Worm (Caenorhabditis elegans) whole organism, L4 larva: ENCODE data around the gene jun-1.

Source experiments
- D1046.2 ChIP-seq: fragments of 200-800 bp; sonication (Bioruptor generic); IDR thresholded peaks from 2 replicates; pipeline ENCODE4 v1.3.6; 2022; ENCODE audit warnings: missing genetic modification characterization, missing compliant biosample characterization
- F10B5.3 ChIP-seq: sonication (generic microtip); optimal IDR thresholded peaks from 2 replicates; lab custom pipeline; 2016; ENCODE audit warnings: mild to moderate bottlenecking, missing genetic modification characterization, missing compliant biosample characterization
- F26F4.8 ChIP-seq: fragments of 200-800 bp; sonication (Bioruptor generic); conservative IDR thresholded peaks from 2 replicates; pipeline ENCODE4 v1.3.6; 2022; ENCODE audit warnings: missing genetic modification characterization, missing compliant biosample characterization
- F37D6.2 ChIP-seq: sonication (generic microtip); optimal IDR thresholded peaks from 2 replicates; lab custom pipeline; 2016; ENCODE audit warnings: mild to moderate bottlenecking, missing genetic modification characterization, missing compliant biosample characterization
- F49E8.2 ChIP-seq: sonication (generic microtip); optimal IDR thresholded peaks from 2 replicates; lab custom pipeline; 2016; ENCODE audit warnings: missing compliant biosample characterization, mild to moderate bottlenecking, missing genetic modification characterization, borderline replicate concordance
- Y105C5A.15 ChIP-seq: fragments of 200-800 bp; sonication (Bioruptor generic); IDR thresholded peaks from 2 replicates; pipeline ENCODE4 v1.3.6; 2022; ENCODE audit warnings: missing genetic modification characterization, missing compliant biosample characterization
- aha-1 ChIP-seq: fragments of 150-350 bp; peaks from one replicate; lab custom pipeline; 2014; ENCODE audit warnings: missing biosample characterization, missing genetic modification characterization
- aly-2 ChIP-seq: sonication (generic microtip); optimal IDR thresholded peaks from 2 replicates; lab custom pipeline; 2018; ENCODE audit warnings: missing biosample characterization, missing genetic modification characterization
- arid-1 ChIP-seq: fragments of 200-800 bp; sonication (Bioruptor generic); conservative IDR thresholded peaks from 2 replicates; pipeline ENCODE4 v1.3.6; 2022; ENCODE audit warnings: missing genetic modification reagents, missing genetic modification characterization, missing compliant biosample characterization
- attf-4 ChIP-seq: sonication (generic microtip); optimal IDR thresholded peaks from 3 replicates; lab custom pipeline; 2017; ENCODE audit warnings: missing biosample characterization, missing genetic modification characterization
- ceh-20 ChIP-seq: fragments of 200-800 bp; sonication (Bioruptor generic); IDR thresholded peaks from 2 replicates; pipeline ENCODE4 v1.3.6; 2022; ENCODE audit warnings: missing genetic modification reagents, missing genetic modification characterization, missing compliant biosample characterization
- ceh-32 ChIP-seq: sonication (generic microtip); optimal IDR thresholded peaks from 2 replicates; lab custom pipeline; 2016; ENCODE audit warnings: mild to moderate bottlenecking, missing genetic modification characterization, missing compliant biosample characterization; ENCODE audit not compliant: poor library complexity
- ceh-44 ChIP-seq: fragments of 200-800 bp; sonication (Bioruptor generic); IDR thresholded peaks from 2 replicates; pipeline ENCODE4 v1.3.6; 2022; ENCODE audit warnings: missing genetic modification reagents, missing genetic modification characterization, missing compliant biosample characterization
- cey-2 ChIP-seq: sonication (generic microtip); optimal IDR thresholded peaks from 3 replicates; lab custom pipeline; 2017; ENCODE audit warnings: missing genetic modification characterization, mild to moderate bottlenecking, missing compliant biosample characterization, antibody characterized with exemption, borderline replicate concordance; ENCODE audit not compliant: insufficient read depth
- ctbp-1 ChIP-seq: fragments of 200-800 bp; sonication (Bioruptor generic); IDR thresholded peaks from 2 replicates; pipeline ENCODE4 v1.3.6; 2022; ENCODE audit warnings: missing genetic modification reagents, missing genetic modification characterization, missing compliant biosample characterization
- daf-12 ChIP-seq: fragments of 150-350 bp; optimal IDR thresholded peaks from 2 replicates; lab custom pipeline; 2014; ENCODE audit warnings: missing biosample characterization, missing genetic modification reagents, missing genetic modification characterization
- daf-16 ChIP-seq, 3 experiments: sonication (generic microtip); optimal IDR thresholded peaks; 2 replicates each; lab custom pipeline; 2016 to 2017; ENCODE audit warnings: missing genetic modification characterization in 3 of 3, missing genetic modification reagents in 3 of 3, mild to moderate bottlenecking in 2 of 3, missing compliant biosample characterization in 2 of 3, missing biosample characterization in 1 of 3, moderate library complexity in 1 of 3
- daf-19 ChIP-seq: fragments of 200-800 bp; sonication (Bioruptor generic); conservative IDR thresholded peaks from 2 replicates; pipeline ENCODE4 v1.3.6; 2022; ENCODE audit warnings: missing genetic modification characterization, missing compliant biosample characterization
- daf-8 ChIP-seq: fragments of 200-800 bp; sonication (Bioruptor generic); IDR thresholded peaks from 2 replicates; pipeline ENCODE4 v1.3.6; 2022; ENCODE audit warnings: missing genetic modification characterization, missing compliant biosample characterization
- dve-1 ChIP-seq: sonication (generic microtip); optimal IDR thresholded peaks from 2 replicates; lab custom pipeline; 2017; ENCODE audit warnings: antibody characterized with exemption, mild to moderate bottlenecking, missing genetic modification characterization, missing compliant biosample characterization; ENCODE audit not compliant: insufficient read depth
- fkh-10 ChIP-seq: fragments of 150-350 bp; optimal IDR thresholded peaks from 2 replicates; lab custom pipeline; 2014; ENCODE audit warnings: missing biosample characterization, missing genetic modification reagents, missing genetic modification characterization
- fos-1 ChIP-seq: fragments of 150-350 bp; optimal IDR thresholded peaks from 2 replicates; lab custom pipeline; 2014; ENCODE audit warnings: missing biosample characterization, missing genetic modification characterization
- hmg-1.1 ChIP-seq: fragments of 200-800 bp; sonication (Bioruptor generic); IDR thresholded peaks from 2 replicates; pipeline ENCODE4 v1.3.6; 2022; ENCODE audit warnings: missing genetic modification reagents, missing genetic modification characterization, missing compliant biosample characterization
- lim-7 ChIP-seq: fragments of 200-800 bp; sonication (Bioruptor generic); IDR thresholded peaks from 2 replicates; pipeline ENCODE4 v1.3.6; 2022; ENCODE audit warnings: missing genetic modification characterization, missing compliant biosample characterization
- lin-29 ChIP-seq: fragments of 200-800 bp; sonication (Bioruptor generic); IDR thresholded peaks from 2 replicates; pipeline ENCODE4 v1.3.6; 2022; ENCODE audit warnings: missing genetic modification reagents, missing genetic modification characterization, missing compliant biosample characterization
- lin-38 ChIP-seq: fragments of 200-800 bp; sonication (Bioruptor generic); IDR thresholded peaks from 2 replicates; pipeline ENCODE4 v1.3.6; 2022; ENCODE audit warnings: missing genetic modification reagents, missing genetic modification characterization, missing compliant biosample characterization
- lir-3 ChIP-seq: sonication (generic microtip); optimal IDR thresholded peaks from 2 replicates; lab custom pipeline; 2016; ENCODE audit warnings: mild to moderate bottlenecking, missing genetic modification characterization, missing compliant biosample characterization
- madf-5 ChIP-seq, 2 experiments: fragments of 200-800 bp; sonication (Bioruptor generic); IDR thresholded peaks; 2 replicates each; pipeline ENCODE4 v1.3.6; 2022; ENCODE audit warnings: missing compliant biosample characterization in 2 of 2, missing genetic modification characterization in 2 of 2
- madf-9 ChIP-seq: fragments of 200-800 bp; sonication (Bioruptor generic); conservative IDR thresholded peaks from 2 replicates; pipeline ENCODE4 v1.3.6; 2022; ENCODE audit warnings: missing genetic modification reagents, missing genetic modification characterization, missing compliant biosample characterization
- mdt-29 ChIP-seq: fragments of 200-800 bp; sonication (Bioruptor generic); IDR thresholded peaks from 2 replicates; pipeline ENCODE4 v1.3.6; 2022; ENCODE audit warnings: missing genetic modification reagents, missing genetic modification characterization, missing compliant biosample characterization
- mep-1 ChIP-seq: fragments of 150-350 bp; sonication (generic microtip); optimal IDR thresholded peaks from 3 replicates; lab custom pipeline; 2014; ENCODE audit warnings: missing biosample characterization, missing genetic modification characterization
- mes-2 ChIP-seq: sonication (generic microtip); optimal IDR thresholded peaks from 2 replicates; lab custom pipeline; 2016; ENCODE audit warnings: missing genotype, mild to moderate bottlenecking, missing genetic modification characterization, missing compliant biosample characterization; ENCODE audit not compliant: poor library complexity, severe bottlenecking
- mxl-2 ChIP-seq: fragments of 200-800 bp; sonication (Bioruptor generic); conservative IDR thresholded peaks from 2 replicates; pipeline ENCODE4 v1.3.6; 2022; ENCODE audit warnings: missing genetic modification reagents, missing genetic modification characterization, missing compliant biosample characterization
- mxl-3 ChIP-seq: fragments of 200-800 bp; sonication (Bioruptor generic); optimal IDR thresholded peaks from 2 replicates; lab custom pipeline; 2018; ENCODE audit warnings: mild to moderate bottlenecking, missing genetic modification characterization, missing compliant biosample characterization
- nhr-10 ChIP-seq: fragments of 150-350 bp; optimal IDR thresholded peaks from 2 replicates; lab custom pipeline; 2014; ENCODE audit warnings: missing biosample characterization, missing genetic modification characterization
- nhr-102 ChIP-seq: sonication (generic microtip); optimal IDR thresholded peaks from 2 replicates; lab custom pipeline; 2016; ENCODE audit warnings: mild to moderate bottlenecking, missing genetic modification characterization, moderate library complexity, missing compliant biosample characterization
- nhr-11 ChIP-seq: fragments of 150-350 bp; optimal IDR thresholded peaks from 2 replicates; lab custom pipeline; 2014; ENCODE audit warnings: missing biosample characterization, missing genetic modification characterization
- nhr-25 ChIP-seq: sonication (generic microtip); optimal IDR thresholded peaks from 2 replicates; lab custom pipeline; 2017; ENCODE audit warnings: missing genetic modification characterization, mild to moderate bottlenecking, missing compliant biosample characterization, antibody characterized with exemption, moderate library complexity, borderline replicate concordance; ENCODE audit not compliant: insufficient read depth
- nhr-28 ChIP-seq: fragments of 150-350 bp; optimal IDR thresholded peaks from 2 replicates; lab custom pipeline; 2014; ENCODE audit warnings: missing biosample characterization, missing genetic modification characterization
- nhr-42 ChIP-seq: fragments of 200-800 bp; sonication (Bioruptor generic); IDR thresholded peaks from 2 replicates; pipeline ENCODE4 v1.3.6; 2022; ENCODE audit warnings: missing genetic modification characterization, missing compliant biosample characterization
- pha-4 ChIP-seq, 2 experiments: fragments of 150-350 bp in 1 of 2; fragments of 200-800 bp in 1 of 2; sonication (Bioruptor generic) in 1 of 2; IDR thresholded peaks in 1 of 2; optimal IDR thresholded peaks in 1 of 2; 2 replicates each; pipeline versions ENCODE4 v1.3.6 to Lab custom; 2014 to 2022; ENCODE audit warnings: missing genetic modification characterization in 2 of 2, missing genetic modification reagents in 2 of 2, missing biosample characterization in 1 of 2, missing compliant biosample characterization in 1 of 2
- saeg-2 ChIP-seq: fragments of 200-800 bp; sonication (Bioruptor generic); IDR thresholded peaks from 2 replicates; pipeline ENCODE4 v1.3.6; 2022; ENCODE audit warnings: missing genetic modification reagents, missing genetic modification characterization, missing compliant biosample characterization
- sdz-12 ChIP-seq: fragments of 200-800 bp; sonication (Bioruptor generic); optimal IDR thresholded peaks from 2 replicates; lab custom pipeline; 2018; ENCODE audit warnings: mild to moderate bottlenecking, missing genetic modification characterization, missing compliant biosample characterization
- spr-1 ChIP-seq: sonication (generic microtip); optimal IDR thresholded peaks from 2 replicates; lab custom pipeline; 2016; ENCODE audit warnings: mild to moderate bottlenecking, missing genetic modification characterization, missing compliant biosample characterization
- tra-1 ChIP-seq: fragments of 200-800 bp; sonication (Bioruptor generic); IDR thresholded peaks from 2 replicates; pipeline ENCODE4 v1.3.6; 2022; ENCODE audit warnings: missing genetic modification reagents, missing genetic modification characterization, missing compliant biosample characterization
- unc-39 ChIP-seq: sonication (generic microtip); optimal IDR thresholded peaks from 2 replicates; lab custom pipeline; 2017; ENCODE audit warnings: missing biosample characterization, missing genetic modification characterization
- vab-7 ChIP-seq: fragments of 200-800 bp; sonication (Bioruptor generic); IDR thresholded peaks from 2 replicates; pipeline ENCODE4 v1.3.6; 2022; ENCODE audit warnings: missing genetic modification reagents, missing genetic modification characterization, missing compliant biosample characterization
- zip-11 ChIP-seq: fragments of 200-800 bp; sonication (Bioruptor generic); IDR thresholded peaks from 2 replicates; pipeline ENCODE4 v1.3.6; 2022; ENCODE audit warnings: missing genetic modification characterization, missing compliant biosample characterization
- zip-2 ChIP-seq: fragments of 150-350 bp; optimal IDR thresholded peaks from 2 replicates; lab custom pipeline; 2014; ENCODE audit warnings: missing biosample characterization, missing genetic modification characterization
- ztf-11 ChIP-seq: fragments of 150-350 bp; optimal IDR thresholded peaks from 2 replicates; lab custom pipeline; 2014; ENCODE audit warnings: missing biosample characterization, missing genetic modification characterization

jun-1 gene

DNA sequence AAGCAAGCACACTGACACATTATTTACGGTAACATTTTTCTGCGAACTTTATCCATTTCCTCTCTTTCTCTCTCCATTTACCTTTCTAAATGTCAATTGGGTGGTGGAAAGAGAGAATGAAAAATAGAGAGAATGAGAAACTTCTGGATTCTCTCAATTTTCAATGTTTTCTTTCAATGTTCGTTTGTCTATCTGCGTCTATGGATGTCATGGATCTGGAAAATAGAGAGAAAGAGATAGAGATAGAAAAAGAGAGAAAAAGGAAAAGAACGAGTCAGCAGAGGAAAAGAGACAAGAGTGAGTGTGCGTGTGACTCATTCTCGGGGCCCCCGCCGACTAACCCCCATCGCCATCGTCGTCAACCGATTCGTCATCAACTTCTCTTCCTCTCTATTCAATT lies at the start of gene jun-1:
Gene jun-1 (plus strand): TSS at position 307 of the 400 bp plus-strand sequence.
- TF ChIP-seq fkh-10 (no peak), zip-2 (tag; lab: Kevin White, UChicago) (peak; percentile 17), nhr-10 (peak; percentile 17), F37D6.2 (tag; lab: Kevin White, UChicago) (peak; percentile 38), sdz-12 (GFP tag; lab: Kevin White, UChicago) (no peak), madf-5 (GFP tag; IDR thresholded peaks at IDR 0.05; lab: Robert Waterston, UW) (no peak), nhr-42 (GFP tag; lab: Robert Waterston, UW) (no peak), D1046.2 (no peak), nhr-11 (tag; lab: Kevin White, UChicago) (peak; percentile 94), zip-11 (no peak), daf-16 (GFP tag; optimal IDR thresholded peaks at IDR 0.05; lab: Kevin White, UChicago) (peak in 1 of 2 experiments; percentile 68), daf-16 (tag; optimal IDR thresholded peaks at IDR 0.05; lab: Kevin White, UChicago) (peak; percentile 23), mes-2 (tag; lab: Kevin White, UChicago) (peak; percentile 47), F49E8.2 (tag; lab: Kevin White, UChicago) (no peak), cey-2 (tag; lab: Kevin White, UChicago) (peak; percentile 44), Y105C5A.15 (GFP tag; lab: Robert Waterston, UW) (no peak), lim-7 (GFP tag; lab: Robert Waterston, UW) (no peak), mxl-3 (GFP tag; lab: Kevin White, UChicago) (peak; percentile 56), mep-1 (tag; lab: Kevin White, UChicago) (peak; percentile 93), madf-9 (GFP tag; lab: Robert Waterston, UW) (no peak), dve-1 (tag; lab: Kevin White, UChicago) (peak; percentile 93), mdt-29 (GFP tag; lab: Robert Waterston, UW) (0 out of 2 replicates have a peak, but pooled peaks have one; percentile 40), vab-7 (GFP tag; lab: Robert Waterston, UW) (no peak), unc-39 (tag; lab: Kevin White, UChicago) (no peak), lin-29 (no peak), ceh-20 (GFP tag; lab: Robert Waterston, UW) (0 out of 2 replicates have a peak, but pooled peaks have one; percentile 35), F26F4.8 (GFP tag; lab: Robert Waterston, UW) (no peak), hmg-1.1 (GFP tag; lab: Robert Waterston, UW) (peak; percentile 67; the same call in 1 of the 2 replicates), attf-4 (tag; lab: Kevin White, UChicago) (no peak), nhr-102 (tag; lab: Kevin White, UChicago) (peak; percentile 46), F10B5.3 (tag; lab: Kevin White, UChicago) (no peak), nhr-25 (tag; lab: Kevin White, UChicago) (peak; percentile 45), mxl-2 (GFP tag; lab: Robert Waterston, UW) (no peak), daf-19 (GFP tag; lab: Robert Waterston, UW) (no peak), ceh-44 (no peak), daf-12 (tag; lab: Kevin White, UChicago) (no peak), fos-1 (tag; lab: Kevin White, UChicago) (no peak), ztf-11 (no peak), spr-1 (peak; percentile 51), ceh-32 (tag; lab: Kevin White, UChicago) (no peak), daf-8 (GFP tag; lab: Robert Waterston, UW) (no peak), lir-3 (tag; lab: Kevin White, UChicago) (no peak), nhr-28 (tag; lab: Kevin White, UChicago) (peak; percentile 89), lin-38 (GFP tag; lab: Robert Waterston, UW) (peak; percentile 55), pha-4 (GFP tag; IDR thresholded peaks at IDR 0.05; lab: Robert Waterston, UW) (0 out of 2 replicates have a peak, but pooled peaks have one; percentile 22), pha-4 (tag; optimal IDR thresholded peaks at IDR 0.05; lab: Kevin White, UChicago) (no peak), ctbp-1 (peak; percentile 39), arid-1 (GFP tag; lab: Robert Waterston, UW) (no peak), saeg-2 (GFP tag; lab: Robert Waterston, UW) (no peak), tra-1 (GFP tag; lab: Robert Waterston, UW) (peak; percentile 60; the same call in 1 of the 2 replicates), aha-1 (tag; lab: Kevin White, UChicago) (no peak), aly-2 (tag; lab: Kevin White, UChicago) (no peak)
